Worm (Caenorhabditis elegans): ENCODE data around the gene oac-37.

oac-37 gene

ce11 chrIV:14131770-14132169 is 13.9 kb upstream of the oac-37 start, which contains the start of gene srz-59:
TSS of gene srz-59 (plus strand) at chrIV:14132070.
- TF ChIP-seq nhr-237 (tag; optimal IDR thresholded peaks at IDR 0.05) (no peak), elt-2 (tag; optimal IDR thresholded peaks at IDR 0.05) (no peak), R02D3.7 (tag; optimal IDR thresholded peaks at IDR 0.05) (no peak), ama-1 (optimal IDR thresholded peaks at IDR 0.05) (no peak)

- no peak for TF ChIP-seq ztf-4 (tag; optimal IDR thresholded peaks at IDR 0.05)
- no peak for TF ChIP-seq ama-1 (optimal IDR thresholded peaks at IDR 0.05)
- no peak for TF ChIP-seq mdl-1 (tag; optimal IDR thresholded peaks at IDR 0.05)
- TF ChIP-seq elt-3 (tag; optimal IDR thresholded peaks at IDR 0.05), result no peak
- TF ChIP-seq aly-2 (tag; optimal IDR thresholded peaks at IDR 0.05), result no peak
- TF ChIP-seq nhr-43 (tag; optimal IDR thresholded peaks at IDR 0.05; ENCODE audit: poor library complexity, severe bottlenecking), result no peak
- no peak for TF ChIP-seq R02D3.7 (tag; optimal IDR thresholded peaks at IDR 0.05)
- no peak for TF ChIP-seq nhr-11 (tag; optimal IDR thresholded peaks at IDR 0.05)
- TF ChIP-seq ceh-82 (tag; optimal IDR thresholded peaks at IDR 0.05), result no peak
- TF ChIP-seq daf-12 (tag; optimal IDR thresholded peaks at IDR 0.05), result no peak
- TF ChIP-seq pqm-1 (tag; optimal IDR thresholded peaks at IDR 0.05), result no peak
Measured at ce11 chrIV:14133400-14133799, 12.3 kb upstream of the oac-37 start.

DNA sequence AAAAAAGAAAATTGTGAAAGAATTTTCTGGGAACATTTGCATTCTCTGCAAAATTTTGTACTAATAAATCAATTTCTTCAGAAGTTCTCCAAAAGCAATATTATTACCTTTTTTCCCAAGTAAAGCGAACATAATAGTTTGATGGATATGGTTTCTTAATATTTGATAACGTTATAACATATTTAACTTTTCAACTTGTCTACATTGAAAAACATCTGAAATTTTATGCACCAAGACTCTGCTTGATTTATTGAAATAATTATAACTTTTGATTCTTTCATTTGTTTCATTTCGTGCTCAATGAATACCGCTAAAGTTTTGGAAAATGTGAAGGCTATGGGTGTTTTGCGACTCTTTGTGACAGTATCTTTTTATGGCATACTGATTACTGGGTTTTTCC is 8.6 kb upstream of the oac-37 start, which contains the start of gene srz-31:
TSS of gene srz-31 (plus strand) at position 301 of the 400 bp plus-strand sequence.
- TF ChIP-seq ceh-16 (tag; optimal IDR thresholded peaks at IDR 0.05) (no peak), fos-1 (tag; optimal IDR thresholded peaks at IDR 0.05) (no peak), nhr-23 (tag; optimal IDR thresholded peaks at IDR 0.05) (no peak), eor-1 (tag; optimal IDR thresholded peaks at IDR 0.05) (no peak), elt-3 (tag; optimal IDR thresholded peaks at IDR 0.05) (no peak), fkh-2 (tag; optimal IDR thresholded peaks at IDR 0.05) (no peak), skn-1 (tag; optimal IDR thresholded peaks at IDR 0.05) (no peak)

- no peak for TF ChIP-seq nhr-25 (tag; optimal IDR thresholded peaks at IDR 0.05)
- TF ChIP-seq egl-5 (tag; optimal IDR thresholded peaks at IDR 0.05), result no peak
- no peak for TF ChIP-seq elt-2 (tag; optimal IDR thresholded peaks at IDR 0.05)
- no peak for TF ChIP-seq fkh-10 (GFP tag; optimal IDR thresholded peaks at IDR 0.05)
- no peak for TF ChIP-seq R02D3.7 (tag; optimal IDR thresholded peaks at IDR 0.05)
- TF ChIP-seq nhr-23 (tag; optimal IDR thresholded peaks at IDR 0.05), result no peak
- TF ChIP-seq ztf-4 (tag; optimal IDR thresholded peaks at IDR 0.05), result no peak
- TF ChIP-seq nhr-77 (tag; optimal IDR thresholded peaks at IDR 0.05), result no peak
- TF ChIP-seq ceh-28 (tag; optimal IDR thresholded peaks at IDR 0.05), result no peak
- no peak for TF ChIP-seq zag-1 (tag; optimal IDR thresholded peaks at IDR 0.05)
- TF ChIP-seq nhr-12 (tag; optimal IDR thresholded peaks at IDR 0.05), result no peak
- no peak for TF ChIP-seq nhr-237 (tag; optimal IDR thresholded peaks at IDR 0.05)
Measured at ce11 chrIV:14143042-14143441, 2.7 kb upstream of the oac-37 start.

ce11 chrIV:14153261-14153660 is 7.6 kb downstream of the oac-37 start, which contains the start of gene oac-38:
TSS of gene oac-38 (minus strand) at chrIV:14153361.
- TF ChIP-seq pha-4 (tag; optimal IDR thresholded peaks at IDR 0.05) (no peak), daf-12 (tag; optimal IDR thresholded peaks at IDR 0.05) (no peak), lin-39 (tag; optimal IDR thresholded peaks at IDR 0.05) (no peak), elt-3 (tag; optimal IDR thresholded peaks at IDR 0.05) (no peak), elt-2 (tag; optimal IDR thresholded peaks at IDR 0.05) (no peak), hmg-11 (tag; optimal IDR thresholded peaks at IDR 0.05) (no peak), lsy-12 (tag; optimal IDR thresholded peaks at IDR 0.05) (no peak), elt-1 (tag; optimal IDR thresholded peaks at IDR 0.05) (no peak), aly-2 (tag; optimal IDR thresholded peaks at IDR 0.05) (no peak), mml-1 (tag; optimal IDR thresholded peaks at IDR 0.05) (no peak), lin-15B (tag; optimal IDR thresholded peaks at IDR 0.05) (no peak), pqm-1 (tag; optimal IDR thresholded peaks at IDR 0.05) (no peak), zag-1 (tag; optimal IDR thresholded peaks at IDR 0.05) (no peak), eor-1 (tag; optimal IDR thresholded peaks at IDR 0.05) (no peak), snpc-4 (tag; optimal IDR thresholded peaks at IDR 0.05) (no peak), jun-1 (tag; optimal IDR thresholded peaks at IDR 0.05) (no peak), mdl-1 (tag; optimal IDR thresholded peaks at IDR 0.05) (no peak), unc-62 (GFP tag; optimal IDR thresholded peaks at IDR 0.05) (no peak)

Measured in whole organism, L3 larva.